Worm (Caenorhabditis elegans) whole organism, L1 larva: ENCODE measurements around the gene cku-70.

Experiments used
- Y116A8C.19 ChIP-seq: sonication (generic microtip); optimal IDR thresholded peaks from 2 replicates; lab custom pipeline; 2016; ENCODE audit warnings: missing compliant biosample characterization, missing genetic modification characterization, borderline replicate concordance
- ama-1 ChIP-seq: fragments of 150-350 bp; optimal IDR thresholded peaks from 2 replicates; lab custom pipeline; 2014
- dsc-1 ChIP-seq: sonication (generic microtip); optimal IDR thresholded peaks from 2 replicates; lab custom pipeline; 2016; ENCODE audit warnings: mild to moderate bottlenecking, missing genetic modification characterization, missing compliant biosample characterization
- efl-1 ChIP-seq, 4 experiments: fragments of 150-350 bp; optimal IDR thresholded peaks in 3 of 4; peaks in 1 of 4; 1 replicate in 1 of 4; 2 replicates in 3 of 4; lab custom pipeline; 2014; ENCODE audit warnings: missing biosample characterization in 2 of 4, missing genetic modification characterization in 2 of 4, missing genetic modification reagents in 2 of 4
- elt-2 ChIP-seq: sonication (generic microtip); optimal IDR thresholded peaks from 2 replicates; lab custom pipeline; 2016; ENCODE audit warnings: missing genetic modification characterization, mild to moderate bottlenecking, inconsistent platforms, missing compliant biosample characterization, missing genetic modification reagents
- fkh-10 ChIP-seq: sonication (generic microtip); optimal IDR thresholded peaks from 2 replicates; lab custom pipeline; 2017; ENCODE audit warnings: missing biosample characterization, missing genetic modification reagents, missing genetic modification characterization
- fkh-4 ChIP-seq: sonication (generic microtip); optimal IDR thresholded peaks from 2 replicates; lab custom pipeline; 2016; ENCODE audit warnings: missing compliant biosample characterization, missing genetic modification characterization, borderline replicate concordance
- fos-1 ChIP-seq: fragments of 150-350 bp; optimal IDR thresholded peaks from 2 replicates; lab custom pipeline; 2014; ENCODE audit warnings: missing biosample characterization, missing genetic modification characterization
- jun-1 ChIP-seq: fragments of 150-350 bp; optimal IDR thresholded peaks from 2 replicates; lab custom pipeline; 2014; ENCODE audit warnings: missing biosample characterization, missing genetic modification reagents, missing genetic modification characterization
- lin-13 ChIP-seq: fragments of 150-350 bp; optimal IDR thresholded peaks from 2 replicates; lab custom pipeline; 2014; ENCODE audit warnings: missing biosample characterization, missing genetic modification reagents, missing genetic modification characterization
- lin-14 ChIP-seq: fragments of 200-800 bp; sonication (Bioruptor generic); optimal IDR thresholded peaks from 2 replicates; lab custom pipeline; 2018; ENCODE audit warnings: mild to moderate bottlenecking, missing genetic modification characterization, moderate library complexity, missing compliant biosample characterization
- lin-35 ChIP-seq, 2 experiments: fragments of 150-350 bp; optimal IDR thresholded peaks; 2 replicates each; lab custom pipeline; 2014; ENCODE audit warnings: missing biosample characterization in 2 of 2, missing genetic modification characterization in 2 of 2, missing genetic modification reagents in 2 of 2
- lsy-2 ChIP-seq, 2 experiments: fragments of 150-350 bp; optimal IDR thresholded peaks; 2 replicates each; lab custom pipeline; 2014; ENCODE audit warnings: missing biosample characterization in 2 of 2, missing genetic modification characterization in 2 of 2
- mep-1 ChIP-seq: fragments of 150-350 bp; optimal IDR thresholded peaks from 2 replicates; lab custom pipeline; 2014; ENCODE audit warnings: missing biosample characterization, missing genetic modification characterization
- nhr-71 ChIP-seq: sonication (generic microtip); optimal IDR thresholded peaks from 2 replicates; lab custom pipeline; 2016; ENCODE audit warnings: mild to moderate bottlenecking, missing genetic modification characterization, moderate library complexity, missing compliant biosample characterization
- pax-3 ChIP-seq: fragments of 200-800 bp; sonication (Bioruptor generic); optimal IDR thresholded peaks from 2 replicates; lab custom pipeline; 2018; ENCODE audit warnings: mild to moderate bottlenecking, missing genetic modification characterization, moderate library complexity, missing compliant biosample characterization
- unc-130 ChIP-seq: fragments of 150-350 bp; optimal IDR thresholded peaks from 2 replicates; lab custom pipeline; 2017; ENCODE audit warnings: missing biosample characterization, missing genetic modification characterization, inconsistent platforms
- xbp-1 ChIP-seq: sonication (generic microtip); optimal IDR thresholded peaks from 2 replicates; lab custom pipeline; 2016; ENCODE audit warnings: missing genetic modification characterization, missing compliant biosample characterization

Gene cku-70

DNA sequence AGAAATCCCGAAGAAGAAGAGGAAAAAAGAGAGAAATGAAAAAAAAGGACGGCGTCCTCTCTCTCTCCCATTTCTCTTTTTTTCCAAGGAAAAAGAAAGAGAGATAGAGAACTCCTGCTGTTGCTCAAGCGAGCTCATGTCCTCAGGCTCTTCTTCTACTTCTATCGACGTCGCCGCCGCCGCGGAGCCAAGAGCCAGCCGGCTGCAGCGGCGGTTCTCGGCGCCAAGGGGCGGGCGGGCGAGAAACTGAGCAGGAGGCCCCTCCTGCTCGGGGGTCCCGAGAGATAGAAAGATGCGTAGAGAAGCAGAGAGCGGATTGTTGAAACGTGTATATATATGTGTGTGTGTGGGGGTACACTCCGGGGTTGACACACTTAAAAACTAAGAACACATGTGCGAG is 48.4 kb downstream of the cku-70 start (continued):
- TF ChIP-seq efl-1 (optimal IDR thresholded peaks at IDR 0.05; lab: Kevin White, UChicago): peak in 1 of 2 experiments; percentile 7
- peak in 1 of 2 experiments; percentile 11 for TF ChIP-seq efl-1 (GFP tag; optimal IDR thresholded peaks at IDR 0.05 in 1 of 2; lab: Kevin White, UChicago)
- peak; percentile 66 for TF ChIP-seq dsc-1
- TF ChIP-seq lin-14: peak; percentile 94
- TF ChIP-seq lsy-2 (tag; optimal IDR thresholded peaks at IDR 0.05; lab: Kevin White, UChicago): peak in 1 of 2 experiments; percentile 49
- TF ChIP-seq lin-13: no peak
- TF ChIP-seq nhr-71 (tag; lab: Kevin White, UChicago): peak; percentile 58
- TF ChIP-seq mep-1 (tag; lab: Kevin White, UChicago): peak; percentile 7
- TF ChIP-seq pax-3 (tag; lab: Kevin White, UChicago): no peak
- peak in 1 of 2 experiments; percentile 37 for TF ChIP-seq lin-35 (GFP tag; optimal IDR thresholded peaks at IDR 0.05; lab: Kevin White, UChicago)
- TF ChIP-seq fkh-10 (GFP tag; lab: Kevin White, UChicago): peak; percentile 19
- TF ChIP-seq, all 84 proteins: peak for 19

- no peak for TF ChIP-seq unc-130
- TF ChIP-seq fkh-4: peak; percentile 23
- no peak for TF ChIP-seq Y116A8C.19
- TF ChIP-seq elt-2 (tag; lab: Kevin White, UChicago): no peak
- no peak for TF ChIP-seq fos-1 (tag; lab: Kevin White, UChicago)
- TF ChIP-seq lsy-2 (tag; optimal IDR thresholded peaks at IDR 0.05; lab: Kevin White, UChicago): no peak
- peak; percentile 60 for TF ChIP-seq dsc-1
- no peak for TF ChIP-seq jun-1 (tag; lab: Kevin White, UChicago)
Measured at ce11 chrIII:11206875-11207274, 52.2 kb downstream of the cku-70 start.

DNA sequence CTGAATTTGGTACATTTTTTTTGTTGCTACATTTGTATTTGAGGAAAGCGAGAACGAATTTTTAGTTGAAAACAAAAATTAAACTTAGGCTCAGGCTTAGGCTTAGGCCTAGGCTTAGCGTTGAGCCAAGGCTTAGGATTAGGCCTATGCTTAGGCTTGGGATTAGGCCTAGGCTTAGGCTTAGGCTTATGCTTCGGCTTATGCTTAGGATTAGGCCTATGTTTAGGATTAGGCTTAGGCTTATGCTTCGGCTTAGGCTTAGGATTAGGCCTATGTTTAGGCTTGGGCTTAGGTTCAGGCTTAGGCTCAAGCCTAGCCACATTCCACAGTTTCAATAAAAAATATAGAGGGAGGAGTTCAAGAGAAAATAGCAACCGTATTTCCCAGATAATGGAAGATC is 53.2 kb downstream of the cku-70 start:
- TF ChIP-seq ama-1 (lab: Kevin White, UChicago) (no peak), efl-1 (optimal IDR thresholded peaks at IDR 0.05; lab: Kevin White, UChicago) (no peak), efl-1 (GFP tag; optimal IDR thresholded peaks at IDR 0.05 in 1 of 2; lab: Kevin White, UChicago) (peak in 1 of 2 experiments; percentile 49)

ce11 chrIII:11208371-11208770 is 53.7 kb downstream of the cku-70 start:
- TF ChIP-seq xbp-1 (tag; lab: Kevin White, UChicago) (no peak), efl-1 (optimal IDR thresholded peaks at IDR 0.05; lab: Kevin White, UChicago) (peak in 1 of 2 experiments; percentile 4), efl-1 (GFP tag; optimal IDR thresholded peaks at IDR 0.05 in 1 of 2; lab: Kevin White, UChicago) (no peak)
